Worm (Caenorhabditis elegans) whole organism, late embryonic: ENCODE results near the gene K07F5.8.

ENCODE experiments used
- T23F11.4 ChIP-seq: fragments of 200-800 bp; sonication (Bioruptor generic); optimal IDR thresholded peaks from 2 replicates; lab custom pipeline; 2018; ENCODE audit warnings: mild to moderate bottlenecking, missing genetic modification characterization, missing compliant biosample characterization
- Y22D7AL.16 ChIP-seq: sonication (generic microtip); optimal IDR thresholded peaks from 2 replicates; lab custom pipeline; 2016; ENCODE audit warnings: missing genetic modification characterization, missing compliant biosample characterization
- ahr-1 ChIP-seq: sonication (generic microtip); optimal IDR thresholded peaks from 2 replicates; lab custom pipeline; 2016; ENCODE audit warnings: missing genetic modification characterization, missing compliant biosample characterization
- ceh-18 ChIP-seq: sonication (generic microtip); optimal IDR thresholded peaks from 2 replicates; lab custom pipeline; 2016; ENCODE audit warnings: missing genetic modification characterization, missing compliant biosample characterization
- ceh-24 ChIP-seq: sonication (generic microtip); optimal IDR thresholded peaks from 2 replicates; lab custom pipeline; 2016; ENCODE audit warnings: mild to moderate bottlenecking, missing genetic modification characterization, missing compliant biosample characterization
- ceh-30 ChIP-seq: fragments of 150-350 bp; optimal IDR thresholded peaks from 2 replicates; lab custom pipeline; 2014; ENCODE audit warnings: missing biosample characterization, missing genetic modification characterization
- fax-1 ChIP-seq: sonication (generic microtip); optimal IDR thresholded peaks from 2 replicates; lab custom pipeline; 2016; ENCODE audit warnings: missing genotype, missing genetic modification characterization, missing compliant biosample characterization
- hlh-8 ChIP-seq: sonication (generic microtip); optimal IDR thresholded peaks from 2 replicates; lab custom pipeline; 2016; ENCODE audit warnings: missing genotype, missing genetic modification characterization, missing compliant biosample characterization
- mec-3 ChIP-seq: sonication (generic microtip); optimal IDR thresholded peaks from 2 replicates; lab custom pipeline; 2016; ENCODE audit warnings: borderline replicate concordance, missing genetic modification characterization, missing compliant biosample characterization
- pha-4 ChIP-seq: fragments of 150-350 bp; optimal IDR thresholded peaks from 2 replicates; lab custom pipeline; 2018; ENCODE audit warnings: missing biosample characterization, missing genetic modification reagents, missing genetic modification characterization
- tbx-2 ChIP-seq: sonication (generic microtip); optimal IDR thresholded peaks from 2 replicates; lab custom pipeline; 2016; ENCODE audit warnings: missing genetic modification characterization, missing compliant biosample characterization

DNA sequence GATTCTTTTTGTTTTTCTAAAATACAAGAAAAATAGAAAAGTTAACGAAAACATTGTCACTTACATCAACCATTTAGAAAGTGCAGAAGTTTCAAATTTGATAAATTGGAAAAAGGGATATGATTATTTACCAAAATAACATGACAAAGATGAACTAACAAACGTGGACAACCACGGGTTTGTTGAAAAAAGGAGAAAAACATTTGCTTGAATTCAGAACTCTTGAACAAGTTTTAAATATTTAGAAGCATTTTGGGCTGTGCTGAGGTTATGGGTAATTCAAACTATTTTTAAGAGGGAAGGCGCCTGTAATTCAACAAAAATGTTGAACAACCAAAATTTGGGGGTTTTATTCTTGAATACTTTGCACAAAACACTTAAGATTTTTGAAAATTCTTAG lies 40.3 kb upstream of the K07F5.8 start, which contains the start of gene ttbk-3:
- no peak for TF ChIP-seq fax-1 (tag; lab: Kevin White, UChicago)
- TF ChIP-seq hlh-8 = no peak
- no peak for TF ChIP-seq ceh-18 (tag; lab: Kevin White, UChicago)
- TF ChIP-seq ceh-30 = no peak
- no peak for TF ChIP-seq tbx-2
- no peak for TF ChIP-seq ahr-1 (tag; lab: Kevin White, UChicago)
- no peak for TF ChIP-seq T23F11.4 (GFP tag; lab: Kevin White, UChicago)
- no peak for TF ChIP-seq mec-3 (tag; lab: Kevin White, UChicago)
- no peak for TF ChIP-seq Y22D7AL.16 (tag; lab: Kevin White, UChicago)
- TF ChIP-seq ceh-24 (tag; lab: Kevin White, UChicago) = no peak
- no peak for TF ChIP-seq pha-4
